Worm (Caenorhabditis elegans) whole organism, mixed stage, embryonic: ENCODE results near the gene F46C5.6.
A peak's percentile ranks its signal among the peaks of the same experiment; 100 is the strongest.

Experiments used
- M03D4.4 ChIP-seq: sonication (generic microtip); optimal IDR thresholded peaks from 2 replicates; lab custom pipeline; 2017; ENCODE audit warnings: mild to moderate bottlenecking, missing genetic modification characterization, missing compliant biosample characterization
- bed-3 ChIP-seq: fragments of 200-800 bp; sonication (Bioruptor generic); optimal IDR thresholded peaks from 3 replicates; lab custom pipeline; 2018; ENCODE audit warnings: mild to moderate bottlenecking, missing genetic modification characterization, moderate library complexity, missing compliant biosample characterization
- blmp-1 ChIP-seq: fragments of 150-350 bp; optimal IDR thresholded peaks from 2 replicates; lab custom pipeline; 2014; ENCODE audit warnings: missing biosample characterization, missing genetic modification characterization
- ceh-39 ChIP-seq: fragments of 150-350 bp; optimal IDR thresholded peaks from 2 replicates; lab custom pipeline; 2014; ENCODE audit warnings: missing biosample characterization, missing genetic modification characterization
- ceh-43 ChIP-seq: fragments of 200-800 bp; sonication (Bioruptor generic); optimal IDR thresholded peaks from 2 replicates; lab custom pipeline; 2018; ENCODE audit warnings: mild to moderate bottlenecking, missing genetic modification characterization, moderate library complexity, missing compliant biosample characterization
- ceh-83 ChIP-seq: fragments of 200-800 bp; sonication (Bioruptor generic); optimal IDR thresholded peaks from 2 replicates; lab custom pipeline; 2018; ENCODE audit warnings: mild to moderate bottlenecking, missing genetic modification characterization, missing compliant biosample characterization
- ces-1 ChIP-seq: fragments of 150-350 bp; optimal IDR thresholded peaks from 2 replicates; lab custom pipeline; 2014; ENCODE audit warnings: missing biosample characterization, missing genetic modification reagents, missing genetic modification characterization
- cnd-1 ChIP-seq: fragments of 200-800 bp; sonication (Bioruptor generic); optimal IDR thresholded peaks from 2 replicates; lab custom pipeline; 2018; ENCODE audit warnings: mild to moderate bottlenecking, missing genetic modification characterization, missing compliant biosample characterization
- drap-1 ChIP-seq: fragments of 200-800 bp; sonication (Bioruptor generic); optimal IDR thresholded peaks from 3 replicates; lab custom pipeline; 2018; ENCODE audit warnings: mild to moderate bottlenecking, missing genetic modification characterization, missing compliant biosample characterization
- elt-1 ChIP-seq: sonication (generic microtip); optimal IDR thresholded peaks from 2 replicates; lab custom pipeline; 2017; ENCODE audit warnings: missing genetic modification characterization, mild to moderate bottlenecking, missing compliant biosample characterization, antibody characterized with exemption, moderate library complexity, borderline replicate concordance; ENCODE audit not compliant: insufficient read depth
- ham-2 ChIP-seq: fragments of 200-800 bp; sonication (Bioruptor generic); optimal IDR thresholded peaks from 2 replicates; lab custom pipeline; 2018; ENCODE audit warnings: mild to moderate bottlenecking, missing genetic modification characterization, missing compliant biosample characterization
- lin-13 ChIP-seq: fragments of 150-350 bp; optimal IDR thresholded peaks from 2 replicates; lab custom pipeline; 2014; ENCODE audit warnings: missing biosample characterization, missing genetic modification characterization
- lin-32 ChIP-seq: fragments of 200-800 bp; sonication (Bioruptor generic); optimal IDR thresholded peaks from 2 replicates; lab custom pipeline; 2018; ENCODE audit warnings: mild to moderate bottlenecking, missing genetic modification characterization, missing compliant biosample characterization
- lsy-2 ChIP-seq: fragments of 150-350 bp; optimal IDR thresholded peaks from 2 replicates; lab custom pipeline; 2014; ENCODE audit warnings: missing biosample characterization, missing genetic modification characterization
- mab-5 ChIP-seq: fragments of 150-350 bp; optimal IDR thresholded peaks from 2 replicates; lab custom pipeline; 2014; ENCODE audit warnings: missing biosample characterization, missing genetic modification characterization
- mep-1 ChIP-seq: fragments of 150-350 bp; optimal IDR thresholded peaks from 2 replicates; lab custom pipeline; 2017; ENCODE audit warnings: missing biosample characterization, missing genetic modification reagents, missing genetic modification characterization, inconsistent platforms
- mls-2 ChIP-seq: sonication (generic microtip); optimal IDR thresholded peaks from 2 replicates; lab custom pipeline; 2016; ENCODE audit warnings: mild to moderate bottlenecking, missing genetic modification characterization, moderate library complexity, missing compliant biosample characterization
- nhr-12 ChIP-seq: fragments of 150-350 bp; optimal IDR thresholded peaks from 2 replicates; lab custom pipeline; 2014; ENCODE audit warnings: missing biosample characterization, missing genetic modification characterization
- nhr-2 ChIP-seq: fragments of 150-350 bp; optimal IDR thresholded peaks from 2 replicates; lab custom pipeline; 2014; ENCODE audit warnings: missing biosample characterization, missing genetic modification characterization
- nhr-237 ChIP-seq: fragments of 150-350 bp; optimal IDR thresholded peaks from 2 replicates; lab custom pipeline; 2014; ENCODE audit warnings: missing biosample characterization, missing genetic modification characterization
- nhr-28 ChIP-seq: fragments of 150-350 bp; optimal IDR thresholded peaks from 2 replicates; lab custom pipeline; 2014; ENCODE audit warnings: missing biosample characterization, missing genetic modification characterization
- nhr-76 ChIP-seq: sonication (generic microtip); optimal IDR thresholded peaks from 2 replicates; lab custom pipeline; 2017; ENCODE audit warnings: missing biosample characterization, missing genetic modification characterization
- pha-4 ChIP-seq: fragments of 150-350 bp; optimal IDR thresholded peaks from 2 replicates; lab custom pipeline; 2018; ENCODE audit warnings: missing biosample characterization, missing genetic modification reagents, missing genetic modification characterization
- sem-2 ChIP-seq: fragments of 200-800 bp; sonication (Bioruptor generic); optimal IDR thresholded peaks from 2 replicates; lab custom pipeline; 2018; ENCODE audit warnings: mild to moderate bottlenecking, missing genetic modification characterization, missing compliant biosample characterization
- snpc-4 ChIP-seq: fragments of 150-350 bp; optimal IDR thresholded peaks from 2 replicates; lab custom pipeline; 2014; ENCODE audit warnings: missing biosample characterization, missing genetic modification characterization
- sptf-1 ChIP-seq: sonication (generic microtip); optimal IDR thresholded peaks from 2 replicates; lab custom pipeline; 2017; ENCODE audit warnings: mild to moderate bottlenecking, missing genetic modification characterization, moderate library complexity, missing compliant biosample characterization
- tbx-8 ChIP-seq: fragments of 200-800 bp; sonication (Bioruptor generic); optimal IDR thresholded peaks from 2 replicates; lab custom pipeline; 2018; ENCODE audit warnings: mild to moderate bottlenecking, missing genetic modification characterization, moderate library complexity, missing compliant biosample characterization
- unc-120 ChIP-seq: sonication (generic microtip); optimal IDR thresholded peaks from 2 replicates; lab custom pipeline; 2017; ENCODE audit warnings: missing genetic modification characterization, missing compliant biosample characterization; ENCODE audit not compliant: poor library complexity, severe bottlenecking
- unc-39 ChIP-seq: fragments of 150-350 bp; optimal IDR thresholded peaks from 2 replicates; lab custom pipeline; 2014; ENCODE audit warnings: missing biosample characterization, missing genetic modification characterization
- unc-62 ChIP-seq: fragments of 150-350 bp; optimal IDR thresholded peaks from 2 replicates; lab custom pipeline; 2014; ENCODE audit warnings: missing biosample characterization, missing genetic modification reagents, missing genetic modification characterization
- zip-8 ChIP-seq: fragments of 150-350 bp; optimal IDR thresholded peaks from 2 replicates; lab custom pipeline; 2014; ENCODE audit warnings: missing biosample characterization, missing genetic modification characterization
- ztf-11 ChIP-seq: fragments of 150-350 bp; optimal IDR thresholded peaks from 2 replicates; lab custom pipeline; 2014; ENCODE audit warnings: missing biosample characterization, missing genetic modification characterization

The F46C5.6 gene

ce11 chrII:8853960-8854359 lies 9.6 kb upstream of the F46C5.6 start:
- TF ChIP-seq unc-39: no peak
- no peak for TF ChIP-seq snpc-4
- no peak for TF ChIP-seq ztf-11 (tag; lab: Kevin White, UChicago)
- TF ChIP-seq sptf-1: no peak
- no peak for TF ChIP-seq nhr-28 (tag; lab: Kevin White, UChicago)
- no peak for TF ChIP-seq lsy-2 (tag; lab: Kevin White, UChicago)
- no peak for TF ChIP-seq mab-5 (tag; lab: Kevin White, UChicago)
- TF ChIP-seq sem-2: no peak
- no peak for TF ChIP-seq unc-62
- TF ChIP-seq mep-1 (tag; lab: Kevin White, UChicago): no peak
- TF ChIP-seq blmp-1: no peak
- TF ChIP-seq cnd-1 (tag; lab: Kevin White, UChicago): no peak
- TF ChIP-seq ham-2 (GFP tag; lab: Kevin White, UChicago): no peak
- no peak for TF ChIP-seq ceh-43 (GFP tag; lab: Kevin White, UChicago)
- no peak for TF ChIP-seq nhr-237 (tag; lab: Kevin White, UChicago)
- TF ChIP-seq nhr-76 (tag; lab: Kevin White, UChicago): no peak
- no peak for TF ChIP-seq lin-32 (GFP tag; lab: Kevin White, UChicago)
- TF ChIP-seq ces-1 (GFP tag; lab: Kevin White, UChicago): no peak

- TF ChIP-seq sem-2: no peak
- TF ChIP-seq lin-13: no peak
- no peak for TF ChIP-seq ceh-83 (GFP tag; lab: Kevin White, UChicago)
- no peak for TF ChIP-seq mls-2 (tag; lab: Kevin White, UChicago)
- TF ChIP-seq unc-62: no peak
- TF ChIP-seq nhr-2: no peak
- TF ChIP-seq nhr-76 (tag; lab: Kevin White, UChicago): no peak
- no peak for TF ChIP-seq pha-4 (tag; lab: Kevin White, UChicago)
- no peak for TF ChIP-seq drap-1 (GFP tag; lab: Kevin White, UChicago)
Observed at ce11 chrII:8853238-8853637, 8.9 kb upstream of the F46C5.6 start.

- TF ChIP-seq snpc-4: no peak
- TF ChIP-seq blmp-1: peak; percentile 44
- TF ChIP-seq, all 35 proteins: peak for 1
Observed at ce11 chrII:8851996-8852587, 7.8 kb upstream of the F46C5.6 start, which contains the start of gene oac-46. Gene oac-46, minus strand, starts transcription at chrII:8852096.

- TF ChIP-seq lsy-2 (tag; lab: Kevin White, UChicago) (no peak), cnd-1 (tag; lab: Kevin White, UChicago) (no peak), nhr-237 (tag; lab: Kevin White, UChicago) (no peak), zip-8 (no peak), tbx-8 (GFP tag; lab: Kevin White, UChicago) (no peak), ceh-83 (GFP tag; lab: Kevin White, UChicago) (no peak), bed-3 (GFP tag; lab: Kevin White, UChicago) (no peak), ces-1 (GFP tag; lab: Kevin White, UChicago) (no peak), unc-120 (tag; lab: Kevin White, UChicago) (no peak), nhr-28 (tag; lab: Kevin White, UChicago) (no peak), sptf-1 (no peak), nhr-2 (no peak), unc-39 (no peak)
Observed at ce11 chrII:8848984-8849383, 4.7 kb upstream of the F46C5.6 start.

ce11 chrII:8845932-8846331 lies 1.6 kb upstream of the F46C5.6 start:
- no peak for TF ChIP-seq elt-1 (tag; lab: Kevin White, UChicago)
- TF ChIP-seq ceh-83 (GFP tag; lab: Kevin White, UChicago): no peak
- TF ChIP-seq lsy-2 (tag; lab: Kevin White, UChicago): no peak
- TF ChIP-seq mep-1 (tag; lab: Kevin White, UChicago): no peak
- TF ChIP-seq cnd-1 (tag; lab: Kevin White, UChicago): no peak
- TF ChIP-seq mls-2 (tag; lab: Kevin White, UChicago): no peak
- TF ChIP-seq tbx-8 (GFP tag; lab: Kevin White, UChicago): no peak
- TF ChIP-seq nhr-237 (tag; lab: Kevin White, UChicago): no peak
- TF ChIP-seq M03D4.4 (tag; lab: Kevin White, UChicago): no peak
- TF ChIP-seq ztf-11 (tag; lab: Kevin White, UChicago): no peak
- TF ChIP-seq ham-2 (GFP tag; lab: Kevin White, UChicago): no peak
- no peak for TF ChIP-seq ceh-43 (GFP tag; lab: Kevin White, UChicago)
- TF ChIP-seq ceh-39 (tag; lab: Kevin White, UChicago): no peak
- no peak for TF ChIP-seq nhr-12 (tag; lab: Kevin White, UChicago)
- no peak for TF ChIP-seq lin-32 (GFP tag; lab: Kevin White, UChicago)
- no peak for TF ChIP-seq nhr-2
- no peak for TF ChIP-seq unc-39
- TF ChIP-seq mab-5 (tag; lab: Kevin White, UChicago): no peak
- TF ChIP-seq blmp-1: no peak
